Worm (Caenorhabditis elegans) whole organism, mixed stage, embryonic: ENCODE measurements around the gene sulp-2.

Experiments
- bed-3 ChIP-seq: fragments of 200-800 bp; sonication (Bioruptor generic); optimal IDR thresholded peaks from 3 replicates; lab custom pipeline; 2018; ENCODE audit warnings: mild to moderate bottlenecking, missing genetic modification characterization, moderate library complexity, missing compliant biosample characterization
- lin-13 ChIP-seq: fragments of 150-350 bp; optimal IDR thresholded peaks from 2 replicates; lab custom pipeline; 2014; ENCODE audit warnings: missing biosample characterization, missing genetic modification characterization
- nhr-28 ChIP-seq: fragments of 150-350 bp; optimal IDR thresholded peaks from 2 replicates; lab custom pipeline; 2014; ENCODE audit warnings: missing biosample characterization, missing genetic modification characterization
- snpc-4 ChIP-seq: fragments of 150-350 bp; optimal IDR thresholded peaks from 2 replicates; lab custom pipeline; 2014; ENCODE audit warnings: missing biosample characterization, missing genetic modification characterization
- sptf-1 ChIP-seq: sonication (generic microtip); optimal IDR thresholded peaks from 2 replicates; lab custom pipeline; 2017; ENCODE audit warnings: mild to moderate bottlenecking, missing genetic modification characterization, moderate library complexity, missing compliant biosample characterization
- unc-39 ChIP-seq: fragments of 150-350 bp; optimal IDR thresholded peaks from 2 replicates; lab custom pipeline; 2014; ENCODE audit warnings: missing biosample characterization, missing genetic modification characterization
- unc-62 ChIP-seq: fragments of 150-350 bp; optimal IDR thresholded peaks from 2 replicates; lab custom pipeline; 2014; ENCODE audit warnings: missing biosample characterization, missing genetic modification reagents, missing genetic modification characterization

ce11 chrX:5631626-5632025 lies 32.5 kb upstream of the sulp-2 start, which contains the start of gene T22B7.8:
- TF ChIP-seq nhr-28, result no peak
- no peak for TF ChIP-seq sptf-1 (tag; lab: Kevin White, UChicago)
- no peak for TF ChIP-seq bed-3 (GFP tag; lab: Kevin White, UChicago)
- no peak for TF ChIP-seq lin-13 (tag; lab: Kevin White, UChicago)
- no peak for TF ChIP-seq unc-62 (GFP tag; lab: Kevin White, UChicago)
- no peak for TF ChIP-seq unc-39
- no peak for TF ChIP-seq snpc-4 (tag; lab: Kevin White, UChicago)
